Worm (Caenorhabditis elegans) whole organism, L2 larva: Measurements from ENCODE around the gene ZK971.1.

Experiments used
- F13H6.1 ChIP-seq: sonication (generic microtip); optimal IDR thresholded peaks from 2 replicates; lab custom pipeline; 2016; ENCODE audit warnings: missing genetic modification characterization, missing compliant biosample characterization
- alr-1 ChIP-seq: fragments of 150-350 bp; optimal IDR thresholded peaks from 2 replicates; lab custom pipeline; 2014; ENCODE audit warnings: missing biosample characterization, missing genetic modification characterization
- ama-1 ChIP-seq: fragments of 150-350 bp; optimal IDR thresholded peaks from 2 replicates; lab custom pipeline; 2018; ENCODE audit warnings: inconsistent platforms
- ceh-16 ChIP-seq: fragments of 150-350 bp; optimal IDR thresholded peaks from 2 replicates; lab custom pipeline; 2014; ENCODE audit warnings: missing biosample characterization, missing genetic modification characterization
- egl-27 ChIP-seq: sonication (generic microtip); optimal IDR thresholded peaks from 3 replicates; lab custom pipeline; 2017; ENCODE audit warnings: missing biosample characterization, missing genetic modification reagents, missing genetic modification characterization
- elt-3 ChIP-seq: sonication (generic microtip); optimal IDR thresholded peaks from 2 replicates; lab custom pipeline; 2017; ENCODE audit warnings: missing biosample characterization, missing genetic modification characterization
- fos-1 ChIP-seq: fragments of 150-350 bp; optimal IDR thresholded peaks from 2 replicates; lab custom pipeline; 2014; ENCODE audit warnings: missing biosample characterization, missing genetic modification characterization
- lsy-2 ChIP-seq, 2 experiments: fragments of 150-350 bp in 1 of 2; sonication (generic microtip) in 1 of 2; optimal IDR thresholded peaks; 2 replicates each; lab custom pipeline; 2014 to 2017; ENCODE audit warnings: missing biosample characterization in 2 of 2, missing genetic modification characterization in 2 of 2
- nhr-11 ChIP-seq: fragments of 150-350 bp; optimal IDR thresholded peaks from 2 replicates; lab custom pipeline; 2014; ENCODE audit warnings: missing biosample characterization, missing genetic modification characterization
- skn-1 ChIP-seq: sonication (generic microtip); optimal IDR thresholded peaks from 2 replicates; lab custom pipeline; 2017; ENCODE audit warnings: missing biosample characterization, missing genetic modification characterization
- unc-62 ChIP-seq: fragments of 150-350 bp; optimal IDR thresholded peaks from 2 replicates; lab custom pipeline; 2014; ENCODE audit warnings: missing biosample characterization, missing genetic modification reagents, missing genetic modification characterization
- ztf-11 ChIP-seq: sonication (generic microtip); optimal IDR thresholded peaks from 2 replicates; lab custom pipeline; 2017; ENCODE audit warnings: missing biosample characterization, missing genetic modification characterization

ce11 chrII:10245612-10246011 lies 33.8 kb downstream of the ZK971.1 start:
- TF ChIP-seq lsy-2 (tag; optimal IDR thresholded peaks at IDR 0.05; lab: Kevin White, UChicago) = no peak
- TF ChIP-seq fos-1 (tag; lab: Kevin White, UChicago) = no peak
- no peak for TF ChIP-seq skn-1 (tag; lab: Kevin White, UChicago)
- TF ChIP-seq ama-1 (lab: Kevin White, UChicago) = no peak
- TF ChIP-seq alr-1 (tag; lab: Kevin White, UChicago) = no peak
- TF ChIP-seq unc-62 = no peak
- no peak for TF ChIP-seq nhr-11 (tag; lab: Kevin White, UChicago)
- TF ChIP-seq ceh-16 (tag; lab: Kevin White, UChicago) = no peak
- no peak for TF ChIP-seq F13H6.1
- no peak for TF ChIP-seq ztf-11 (tag; lab: Kevin White, UChicago)
- TF ChIP-seq egl-27 = no peak
- no peak for TF ChIP-seq elt-3 (tag; lab: Kevin White, UChicago)
